Fruit fly (Drosophila melanogaster) whole organism, prepupa: ENCODE measurements around the gene CG13894.

Experiments used
- CG32006 ChIP-seq: fragments of 200-800 bp; sonication (Bioruptor generic); optimal IDR thresholded peaks from 3 replicates; lab custom pipeline; 2017; ENCODE audit warnings: missing biosample characterization, mild to moderate bottlenecking, missing genetic modification characterization
- Ets96B ChIP-seq: fragments of 200-800 bp; optimal IDR thresholded peaks from 2 replicates; lab custom pipeline; 2019; ENCODE audit warnings: missing biosample characterization, mild to moderate bottlenecking, missing genetic modification characterization, moderate library complexity
- fd59A ChIP-seq: fragments of 200-800 bp; sonication (Bioruptor generic); optimal IDR thresholded peaks from 2 replicates; lab custom pipeline; 2017; ENCODE audit warnings: missing biosample characterization, mild to moderate bottlenecking, missing genetic modification characterization, missing genetic modification reagents

dm6 chr3L:699368-700150 is 615 bp upstream of the CG13894 start:
- TF ChIP-seq Ets96B (tag; lab: Kevin White, UChicago) (peak; percentile 67), fd59A (GFP tag; lab: Kevin White, UChicago) (peak; percentile 41), CG32006 (GFP tag; lab: Kevin White, UChicago) (peak; percentile 77)
